Worm (Caenorhabditis elegans) whole organism, L4/young adult: ENCODE measurements around the gene ZK550.6.
"Not testable (repeated sequence)": the region's sequence is repeated elsewhere in the genome, so short reads cannot be mapped to it uniquely, and the experiment has no call there.

ENCODE experiments used
- W03F9.2 ChIP-seq: fragments of 150-350 bp; optimal IDR thresholded peaks from 2 replicates; lab custom pipeline; 2014; ENCODE audit warnings: missing biosample characterization, missing genetic modification characterization
- dao-5 ChIP-seq: sonication (generic microtip); optimal IDR thresholded peaks from 2 replicates; lab custom pipeline; 2016; ENCODE audit warnings: missing genotype, missing genetic modification characterization, moderate library complexity, missing compliant biosample characterization
- him-1 ChIP-seq: sonication (generic microtip); optimal IDR thresholded peaks from 2 replicates; lab custom pipeline; 2016; ENCODE audit warnings: missing genotype, missing genetic modification reagents, missing genetic modification characterization, missing compliant biosample characterization

Gene ZK550.6

ce11 chrIV:17262385-17262784 is at the start of gene ZK550.6:
TSS of gene ZK550.6 (minus strand) at chrIV:17262485.
- TF ChIP-seq dao-5 (tag; lab: Kevin White, UChicago) (no peak), him-1 (tag; lab: Kevin White, UChicago) (no peak), W03F9.2 (tag; lab: Kevin White, UChicago) (no peak)

ce11 chrIV:17311842-17312241 is 49.6 kb upstream of the ZK550.6 start, which contains the start of gene snf-9:
TSS of gene snf-9 (plus strand) at chrIV:17312142.
- TF ChIP-seq him-1 (tag; lab: Kevin White, UChicago) (no peak), dao-5 (tag; lab: Kevin White, UChicago) (no peak), W03F9.2 (tag; lab: Kevin White, UChicago) (no peak)

- TF ChIP-seq dao-5 (tag; lab: Kevin White, UChicago) (no peak), W03F9.2 (tag; lab: Kevin White, UChicago) (no peak), him-1 (tag; lab: Kevin White, UChicago) (no peak)
Observed at ce11 chrIV:17308211-17308610, 45.9 kb upstream of the ZK550.6 start, which contains the start of gene T28F3.9. TSS of gene T28F3.9 (plus strand) at chrIV:17308511.

ce11 chrIV:17307223-17307622 is 44.9 kb upstream of the ZK550.6 start, which contains the start of gene T28F3.8:
TSS of gene T28F3.8 (minus strand) at chrIV:17307323.
- TF ChIP-seq W03F9.2, dao-5, him-1 (tag; lab: Kevin White, UChicago): not testable (repeated sequence)

ce11 chrIV:17301933-17302332 is 39.6 kb upstream of the ZK550.6 start, which contains the start of gene ifta-2:
TSS of gene ifta-2 (minus strand) at chrIV:17302033.
- TF ChIP-seq W03F9.2 (tag; lab: Kevin White, UChicago) (no peak), dao-5 (tag; lab: Kevin White, UChicago) (no peak), him-1 (tag; lab: Kevin White, UChicago) (no peak)

ce11 chrIV:17294489-17294888 is 32.2 kb upstream of the ZK550.6 start, which contains the start of gene T28F3.5:
TSS of gene T28F3.5 (plus strand) at chrIV:17294789.
- no peak for TF ChIP-seq dao-5 (tag; lab: Kevin White, UChicago)
- TF ChIP-seq him-1 (tag; lab: Kevin White, UChicago), result no peak
- TF ChIP-seq W03F9.2 (tag; lab: Kevin White, UChicago), result no peak

ce11 chrIV:17293679-17294078 is 31.4 kb upstream of the ZK550.6 start:
- no peak for TF ChIP-seq W03F9.2 (tag; lab: Kevin White, UChicago)
- no peak for TF ChIP-seq dao-5 (tag; lab: Kevin White, UChicago)
- no peak for TF ChIP-seq him-1 (tag; lab: Kevin White, UChicago)

ce11 chrIV:17293068-17293467 is 30.8 kb upstream of the ZK550.6 start:
- no peak for TF ChIP-seq dao-5 (tag; lab: Kevin White, UChicago)
- no peak for TF ChIP-seq W03F9.2 (tag; lab: Kevin White, UChicago)
- TF ChIP-seq him-1 (tag; lab: Kevin White, UChicago), result no peak

- no peak for TF ChIP-seq W03F9.2 (tag; lab: Kevin White, UChicago)
- TF ChIP-seq him-1 (tag; lab: Kevin White, UChicago), result no peak
- no peak for TF ChIP-seq dao-5 (tag; lab: Kevin White, UChicago)
Observed at ce11 chrIV:17292350-17292749, 30.1 kb upstream of the ZK550.6 start.

ce11 chrIV:17291629-17292199 is 29.4 kb upstream of the ZK550.6 start, which contains the start of the genes T28F3.11 and slc-17.4:
TSS of gene T28F3.11 (minus strand) at chrIV:17291679.
TSS of gene slc-17.4 (minus strand) at chrIV:17291733.
- no peak for TF ChIP-seq W03F9.2 (tag; lab: Kevin White, UChicago)

- TF ChIP-seq dao-5 (tag; lab: Kevin White, UChicago) (no peak), W03F9.2 (tag; lab: Kevin White, UChicago) (no peak), him-1 (tag; lab: Kevin White, UChicago) (no peak)
Observed at ce11 chrIV:17287908-17288675, 25.8 kb upstream of the ZK550.6 start, which contains the start of gene zipt-7.1. TSS of gene zipt-7.1 (minus strand) at chrIV:17288139.

- no peak for TF ChIP-seq W03F9.2 (tag; lab: Kevin White, UChicago)
- no peak for TF ChIP-seq him-1 (tag; lab: Kevin White, UChicago)
- no peak for TF ChIP-seq dao-5 (tag; lab: Kevin White, UChicago)
Observed at ce11 chrIV:17285263-17285662, 23.0 kb upstream of the ZK550.6 start.

ce11 chrIV:17284099-17284498 is 21.8 kb upstream of the ZK550.6 start, which contains the start of gene nra-1:
TSS of gene nra-1 (minus strand) at chrIV:17284199.
- TF ChIP-seq him-1 (tag; lab: Kevin White, UChicago) (no peak), dao-5 (tag; lab: Kevin White, UChicago) (no peak), W03F9.2 (tag; lab: Kevin White, UChicago) (no peak)
